Worm (Caenorhabditis elegans) whole organism, L4/young adult: Measurements from ENCODE around the gene col-184.

Experiments used
- W03F9.2 ChIP-seq: fragments of 150-350 bp; optimal IDR thresholded peaks from 2 replicates; lab custom pipeline; 2014; ENCODE audit warnings: missing biosample characterization, missing genetic modification characterization
- him-1 ChIP-seq: sonication (generic microtip); optimal IDR thresholded peaks from 2 replicates; lab custom pipeline; 2016; ENCODE audit warnings: missing genotype, missing genetic modification reagents, missing genetic modification characterization, missing compliant biosample characterization

- TF ChIP-seq him-1 (no peak), W03F9.2 (tag; lab: Kevin White, UChicago) (no peak)
Measured at ce11 chrX:13477356-13477755, 8.1 kb downstream of the col-184 start, which contains the start of gene efn-3.
